Worm (Caenorhabditis elegans): ENCODE data around the gene F44D12.16.

DNA sequence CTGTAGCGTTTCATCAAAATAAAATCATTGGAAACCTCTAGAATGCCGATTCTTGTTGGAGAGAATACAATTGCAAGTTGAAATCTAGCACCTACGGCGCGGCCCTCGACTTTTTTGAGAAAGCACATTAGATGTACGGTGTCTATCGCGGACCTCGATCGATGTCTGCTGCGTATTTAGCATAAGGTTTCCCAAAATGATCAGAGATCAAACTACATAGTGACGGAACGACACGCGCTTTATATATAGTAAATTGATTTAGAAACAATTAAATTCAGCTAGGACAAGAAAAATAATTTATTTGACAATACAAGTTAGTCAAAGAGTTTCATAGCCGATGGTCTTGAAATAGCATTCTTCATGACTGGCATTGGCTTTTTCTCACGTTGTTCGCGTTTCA lies 2.8 kb upstream of the F44D12.16 start:
- TF ChIP-seq nhr-90 (tag; optimal IDR thresholded peaks at IDR 0.05; ENCODE audit: poor library complexity): no peak
- TF ChIP-seq snpc-4 (tag; optimal IDR thresholded peaks at IDR 0.05): no peak
- no peak for TF ChIP-seq nhr-77 (tag; optimal IDR thresholded peaks at IDR 0.05)
- TF ChIP-seq efl-1 (optimal IDR thresholded peaks at IDR 0.05): no peak
- no peak for TF ChIP-seq efl-1 (GFP tag; optimal IDR thresholded peaks at IDR 0.05 in 1 of 2)
- no peak for TF ChIP-seq hlh-4 (tag; optimal IDR thresholded peaks at IDR 0.05)
- TF ChIP-seq Y116A8C.19 (tag; optimal IDR thresholded peaks at IDR 0.05; ENCODE audit: borderline replicate concordance): no peak
- no peak for TF ChIP-seq nhr-85 (tag)
- TF ChIP-seq unc-86 (tag; optimal IDR thresholded peaks at IDR 0.05): no peak
- TF ChIP-seq egl-27 (tag; optimal IDR thresholded peaks at IDR 0.05): no peak
- no peak for TF ChIP-seq nhr-11 (tag; optimal IDR thresholded peaks at IDR 0.05)
- TF ChIP-seq aha-1 (tag; optimal IDR thresholded peaks at IDR 0.05): no peak
- TF ChIP-seq ama-1 (optimal IDR thresholded peaks at IDR 0.05): no peak

All from whole organism, L1 larva.